Fruit fly (Drosophila melanogaster) S2 (cell line): ENCODE data around the gene car.

Source experiments
- CG8478 ChIP-seq: fragments of >200 bp; optimal IDR thresholded peaks from 2 replicates; lab custom pipeline; 2018
- CTCF ChIP-seq, 2 experiments: fragments of >200 bp; optimal IDR thresholded peaks; 2 replicates each; lab custom pipeline; 2018

dm6 chrX:19578908-19579647 lies 13.3 kb downstream of the car start:
- no peak for TF ChIP-seq CG8478 (lab: Kevin White, UChicago)
- no peak for TF ChIP-seq CTCF (optimal IDR thresholded peaks at IDR 0.05; lab: Kevin White, UChicago)
